Fruit fly (Drosophila melanogaster): ENCODE data around the gene Irp-1A.

The Irp-1A gene

dm6 chr3R:22686336-22686874 lies 38.0 kb downstream of the Irp-1A start, which contains the start of the genes Gclm and CG17625 (continued):
- TF ChIP-seq psq (GFP tag; optimal IDR thresholded peaks at IDR 0.05) (peak; percentile 0), CG15269 (tag; optimal IDR thresholded peaks at IDR 0.05) (peak; percentile 60), slou (GFP tag; optimal IDR thresholded peaks at IDR 0.05) (no peak), Atf3 (GFP tag; optimal IDR thresholded peaks at IDR 0.05) (no peak), grn (GFP tag; optimal IDR thresholded peaks at IDR 0.05) (no peak), CG2202 (tag; optimal IDR thresholded peaks at IDR 0.05) (no peak), Bteb2 (GFP tag; optimal IDR thresholded peaks at IDR 0.05) (no peak), CG10654 (GFP tag; optimal IDR thresholded peaks at IDR 0.05) (peak; percentile 22), CG6689 (GFP tag; IDR thresholded peaks at IDR 0.05) (peak; percentile 60; the same call in 1 of the 2 replicates), CG31224 (GFP tag; IDR thresholded peaks at IDR 0.05) (0 out of 2 replicates have a peak, but pooled peaks have one; percentile 16), CG34376 (GFP tag; optimal IDR thresholded peaks at IDR 0.05) (peak; percentile 59), CG10462 (GFP tag; optimal IDR thresholded peaks at IDR 0.05) (peak; percentile 18), Spps (tag; optimal IDR thresholded peaks at IDR 0.05) (no peak), org-1 (GFP tag; optimal IDR thresholded peaks at IDR 0.05) (no peak), gsb-n (tag; optimal IDR thresholded peaks at IDR 0.05) (peak; percentile 42), gem (tag; optimal IDR thresholded peaks at IDR 0.05) (no peak), dpn (GFP tag; optimal IDR thresholded peaks at IDR 0.05) (peak; percentile 21 to 55), CG1024 (GFP tag; IDR thresholded peaks at IDR 0.05) (peak; percentile 35; the same call in 1 of the 2 replicates), vnd (GFP tag; IDR thresholded peaks at IDR 0.05; ENCODE audit: partially characterized antibody) (peak; percentile 47; the same call in 2 of the 3 replicates), pita (GFP tag; optimal IDR thresholded peaks at IDR 0.05) (no peak), Six4 (GFP tag; optimal IDR thresholded peaks at IDR 0.05) (no peak), Rfx (GFP tag; IDR thresholded peaks at IDR 0.05) (peak; percentile 66), CG10431 (GFP tag; optimal IDR thresholded peaks at IDR 0.05) (no peak), CG15696 (tag; optimal IDR thresholded peaks at IDR 0.05) (peak; percentile 34), fd102C (GFP tag; optimal IDR thresholded peaks at IDR 0.05) (no peak), Hr51 (GFP tag; optimal IDR thresholded peaks at IDR 0.05) (peak; percentile 46 to 52), CG14050 (GFP tag; IDR thresholded peaks at IDR 0.05) (no peak; the same call in 2 of the 3 replicates), D19A (tag; optimal IDR thresholded peaks at IDR 0.05) (peak; percentile 32), CG12299 (tag; optimal IDR thresholded peaks at IDR 0.05) (peak; percentile 20), Usf (GFP tag; optimal IDR thresholded peaks at IDR 0.05) (no peak), sr (GFP tag; IDR thresholded peaks at IDR 0.05) (no peak), sc (optimal IDR thresholded peaks at IDR 0.05) (no peak), sc (GFP tag; optimal IDR thresholded peaks at IDR 0.05) (no peak), zfh2 (GFP tag; optimal IDR thresholded peaks at IDR 0.05) (peak; percentile 49), dmrt99B (tag; optimal IDR thresholded peaks at IDR 0.05) (peak; percentile 36), Hey (tag; optimal IDR thresholded peaks at IDR 0.05) (peak; percentile 41), B-H2 (GFP tag; optimal IDR thresholded peaks at IDR 0.05) (peak; percentile 50), CG8765 (GFP tag; IDR thresholded peaks at IDR 0.05) (no peak), kni (GFP tag; optimal IDR thresholded peaks at IDR 0.05) (no peak), Taf1 (GFP tag; IDR thresholded peaks at IDR 0.05) (no peak), pros (GFP tag; optimal IDR thresholded peaks at IDR 0.05) (no peak), ERR (GFP tag; optimal IDR thresholded peaks at IDR 0.05) (peak; percentile 42), Sry-δ (GFP tag; optimal IDR thresholded peaks at IDR 0.05) (peak; percentile 92), al (GFP tag; IDR thresholded peaks at IDR 0.05) (peak; percentile 50), MTF-1 (GFP tag; optimal IDR thresholded peaks at IDR 0.05; ENCODE audit: borderline replicate concordance) (peak; percentile 7), CG11695 (GFP tag; IDR thresholded peaks at IDR 0.05) (no peak), Pdp1 (GFP tag; optimal IDR thresholded peaks at IDR 0.05) (peak in 1 of 2 experiments; percentile 38), pum (GFP tag; optimal IDR thresholded peaks at IDR 0.05) (no peak), ato (GFP tag; IDR thresholded peaks at IDR 0.05; ENCODE audit: partially characterized antibody) (peak; percentile 53), ap (GFP tag; IDR thresholded peaks at IDR 0.05) (no peak), gro (GFP tag; optimal IDR thresholded peaks at IDR 0.05) (peak; percentile 57)
